Fruit fly (Drosophila melanogaster) whole organism, prepupa: ENCODE data around the gene Osbp.

Source experiments
- Eip75B ChIP-seq: fragments of 200-800 bp; sonication (Bioruptor generic); optimal IDR thresholded peaks from 3 replicates; lab custom pipeline; 2016; ENCODE audit warnings: missing biosample characterization, missing genetic modification characterization
- fd59A ChIP-seq: fragments of 200-800 bp; sonication (Bioruptor generic); optimal IDR thresholded peaks from 2 replicates; lab custom pipeline; 2017; ENCODE audit warnings: missing biosample characterization, mild to moderate bottlenecking, missing genetic modification characterization, missing genetic modification reagents
- net ChIP-seq: fragments of 200-800 bp; sonication (Bioruptor generic); optimal IDR thresholded peaks from 3 replicates; lab custom pipeline; 2016; ENCODE audit warnings: missing biosample characterization, missing genetic modification characterization
- ss ChIP-seq, 2 experiments: fragments of 200-800 bp; sonication (Bioruptor generic); optimal IDR thresholded peaks; 2 replicates in 1 of 2; 3 replicates in 1 of 2; lab custom pipeline; 2017 to 2018; ENCODE audit warnings: mild to moderate bottlenecking in 2 of 2, missing biosample characterization in 2 of 2, missing genetic modification characterization in 2 of 2, moderate library complexity in 1 of 2

DNA sequence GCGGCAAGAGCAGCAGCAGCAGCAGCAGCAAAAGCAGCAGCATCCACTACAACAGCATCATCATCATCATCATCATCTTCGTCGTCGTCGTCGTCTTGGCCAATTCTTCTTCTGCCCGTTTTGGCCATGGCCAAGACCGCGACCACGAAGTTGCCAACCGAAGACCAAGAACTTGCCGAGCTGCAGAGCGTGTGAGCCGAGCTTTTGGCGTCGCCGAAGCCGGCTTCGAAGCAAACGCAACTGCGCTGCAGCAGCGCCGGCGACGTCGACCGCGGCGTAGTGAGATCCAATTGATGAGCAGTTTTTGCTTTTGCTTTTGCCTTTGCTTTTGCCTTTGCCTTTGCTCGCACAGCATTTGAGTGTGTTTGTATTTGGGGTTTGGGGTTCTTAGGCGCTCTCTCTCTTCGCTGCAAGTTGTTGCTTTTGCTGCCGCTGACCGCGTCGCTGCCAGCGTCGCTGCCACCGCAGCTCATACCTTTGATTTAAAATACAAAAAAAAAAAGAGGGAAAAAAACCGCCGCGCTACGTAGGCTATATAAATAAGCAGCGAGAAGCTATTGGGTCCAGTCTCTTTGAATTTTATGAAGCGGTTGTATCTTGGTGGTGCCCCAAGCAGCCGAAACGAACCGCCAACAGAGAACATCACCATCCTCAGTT, 47.1 kb upstream of the Osbp start:
- TF ChIP-seq Eip75B (no peak), net (GFP tag; lab: Kevin White, UChicago) (no peak), fd59A (GFP tag; lab: Kevin White, UChicago) (no peak), ss (GFP tag; optimal IDR thresholded peaks at IDR 0.05; lab: Kevin White, UChicago) (no peak)
